Worm (Caenorhabditis elegans) whole organism, early embryonic: ENCODE data around the gene prmt-9.

Experiments used
- ama-1 ChIP-seq: fragments of 150-350 bp; optimal IDR thresholded peaks from 2 replicates; lab custom pipeline; 2014
- ceh-36 ChIP-seq: sonication (generic microtip); optimal IDR thresholded peaks from 2 replicates; lab custom pipeline; 2016; ENCODE audit warnings: missing genetic modification characterization, inconsistent platforms, missing compliant biosample characterization
- hmg-4 ChIP-seq: fragments of 200-800 bp; sonication (Bioruptor generic); optimal IDR thresholded peaks from 2 replicates; lab custom pipeline; 2018; ENCODE audit warnings: mild to moderate bottlenecking, missing genetic modification characterization, missing compliant biosample characterization
- pes-1 ChIP-seq: fragments of 200-800 bp; sonication (Bioruptor generic); IDR thresholded peaks from 2 replicates; pipeline ENCODE4 v1.3.6; 2022; ENCODE audit warnings: missing genetic modification reagents, missing genetic modification characterization, missing compliant biosample characterization
- scrt-1 ChIP-seq: fragments of 200-800 bp; sonication (Bioruptor generic); IDR thresholded peaks from 2 replicates; pipeline ENCODE4 v1.3.6; 2022; ENCODE audit warnings: missing genetic modification characterization, missing compliant biosample characterization
- tbx-11 ChIP-seq: fragments of 200-800 bp; sonication (Bioruptor generic); IDR thresholded peaks from 2 replicates; pipeline ENCODE4 v1.3.6; 2022; ENCODE audit warnings: missing genetic modification characterization, missing compliant biosample characterization

- TF ChIP-seq ama-1 (lab: Kevin White, UChicago): no peak
- TF ChIP-seq ceh-36 (tag; lab: Kevin White, UChicago): no peak
- TF ChIP-seq pes-1 (GFP tag; lab: Robert Waterston, UW): no peak
- TF ChIP-seq tbx-11 (GFP tag; lab: Robert Waterston, UW): no peak
- TF ChIP-seq scrt-1 (GFP tag; lab: Robert Waterston, UW): no peak
- TF ChIP-seq hmg-4: no peak
Observed at ce11 chrIV:12651570-12651969, 32.6 kb downstream of the prmt-9 start.
